Worm (Caenorhabditis elegans): ENCODE data around the gene F09F7.6.

- no peak for TF ChIP-seq elt-3 (tag; optimal IDR thresholded peaks at IDR 0.05)
- TF ChIP-seq mab-5 (tag; optimal IDR thresholded peaks at IDR 0.05), result no peak
- no peak for TF ChIP-seq blmp-1 (tag; optimal IDR thresholded peaks at IDR 0.05; ENCODE audit: insufficient read depth)
- TF ChIP-seq lin-13 (GFP tag; optimal IDR thresholded peaks at IDR 0.05), result no peak
- TF ChIP-seq nhr-25 (tag; optimal IDR thresholded peaks at IDR 0.05), result no peak
- TF ChIP-seq sem-4 (tag; optimal IDR thresholded peaks at IDR 0.05), result no peak
Observed at ce11 chrIII:5586925-5587324, 35.0 kb upstream of the F09F7.6 start, which contains the start of gene F56D2.2.
